Worm (Caenorhabditis elegans): Measurements from ENCODE around the gene str-113.

The str-113 gene

ce11 chrV:3702998-3703397 lies 36.2 kb upstream of the str-113 start:
- TF ChIP-seq unc-62 (GFP tag; optimal IDR thresholded peaks at IDR 0.05): no peak
- peak; percentile 2 for TF ChIP-seq pha-4 (tag; optimal IDR thresholded peaks at IDR 0.05)
- TF ChIP-seq tbx-8 (GFP tag; optimal IDR thresholded peaks at IDR 0.05): no peak
- no peak for TF ChIP-seq ham-2 (GFP tag; optimal IDR thresholded peaks at IDR 0.05)
- no peak for TF ChIP-seq nhr-12 (tag; optimal IDR thresholded peaks at IDR 0.05)
- no peak for TF ChIP-seq snpc-4 (tag; optimal IDR thresholded peaks at IDR 0.05)
- TF ChIP-seq unc-120 (tag; optimal IDR thresholded peaks at IDR 0.05; ENCODE audit: poor library complexity, severe bottlenecking): no peak

DNA sequence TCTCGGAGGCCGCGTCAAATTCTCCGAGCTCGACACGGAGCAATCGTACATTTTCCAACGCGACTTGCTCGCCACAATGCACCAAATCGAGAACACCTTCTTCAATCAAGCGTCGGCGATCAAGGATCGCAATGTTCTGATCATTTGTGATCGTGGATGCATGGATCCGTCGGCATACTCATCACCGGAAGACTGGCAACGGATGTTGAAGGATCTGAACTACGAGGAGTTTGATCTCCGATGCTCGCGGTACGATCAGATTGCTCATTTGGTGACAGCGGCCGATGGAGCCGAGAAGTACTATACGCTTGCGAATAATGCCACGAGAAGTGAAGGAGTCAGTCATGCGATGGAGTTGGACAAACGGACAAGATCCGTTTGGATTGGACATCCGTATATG lies 31.7 kb upstream of the str-113 start:
- TF ChIP-seq hlh-1 (tag; optimal IDR thresholded peaks at IDR 0.05) (no peak), ceh-83 (GFP tag; optimal IDR thresholded peaks at IDR 0.05) (no peak), nhr-76 (tag; optimal IDR thresholded peaks at IDR 0.05) (no peak), ham-2 (GFP tag; optimal IDR thresholded peaks at IDR 0.05) (no peak), ces-1 (GFP tag; optimal IDR thresholded peaks at IDR 0.05) (no peak), unc-62 (GFP tag; optimal IDR thresholded peaks at IDR 0.05) (no peak), mep-1 (tag; optimal IDR thresholded peaks at IDR 0.05) (no peak)

- TF ChIP-seq tbx-8 (GFP tag; optimal IDR thresholded peaks at IDR 0.05) (no peak), unc-120 (tag; optimal IDR thresholded peaks at IDR 0.05; ENCODE audit: poor library complexity, severe bottlenecking) (no peak), bed-3 (GFP tag; optimal IDR thresholded peaks at IDR 0.05) (no peak), elt-3 (tag; optimal IDR thresholded peaks at IDR 0.05) (no peak), lin-32 (GFP tag; optimal IDR thresholded peaks at IDR 0.05) (no peak), hlh-1 (tag; optimal IDR thresholded peaks at IDR 0.05) (no peak), ceh-39 (tag; optimal IDR thresholded peaks at IDR 0.05) (no peak), unc-39 (tag; optimal IDR thresholded peaks at IDR 0.05) (no peak), nhr-2 (tag; optimal IDR thresholded peaks at IDR 0.05) (no peak), nhr-28 (tag; optimal IDR thresholded peaks at IDR 0.05) (no peak), cnd-1 (tag; optimal IDR thresholded peaks at IDR 0.05) (no peak)
Observed at ce11 chrV:3697071-3697470, 30.3 kb upstream of the str-113 start.

DNA sequence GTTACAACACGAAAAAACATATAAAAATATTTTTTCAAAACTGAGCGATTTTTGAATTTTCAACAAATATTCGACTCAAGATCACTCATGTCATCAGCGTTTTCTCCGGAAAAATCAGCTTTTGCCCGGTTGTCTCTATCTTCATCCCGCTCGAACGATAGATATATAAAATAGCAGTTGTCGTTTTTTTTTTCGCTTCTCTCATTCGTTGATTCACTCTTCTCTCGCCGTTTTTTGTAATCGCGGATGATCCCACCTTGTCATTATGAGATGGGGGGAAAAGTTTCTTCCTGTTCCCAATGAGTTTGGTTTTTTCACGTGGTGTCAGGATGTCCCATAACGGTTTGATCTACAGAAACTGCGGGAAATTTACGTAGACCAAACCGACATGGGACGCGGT lies 28.5 kb upstream of the str-113 start:
- TF ChIP-seq mep-1 (tag; optimal IDR thresholded peaks at IDR 0.05): no peak
- no peak for TF ChIP-seq elt-3 (tag; optimal IDR thresholded peaks at IDR 0.05)
- TF ChIP-seq hlh-1 (tag; optimal IDR thresholded peaks at IDR 0.05): peak; percentile 52
- TF ChIP-seq tbx-8 (GFP tag; optimal IDR thresholded peaks at IDR 0.05): no peak

DNA sequence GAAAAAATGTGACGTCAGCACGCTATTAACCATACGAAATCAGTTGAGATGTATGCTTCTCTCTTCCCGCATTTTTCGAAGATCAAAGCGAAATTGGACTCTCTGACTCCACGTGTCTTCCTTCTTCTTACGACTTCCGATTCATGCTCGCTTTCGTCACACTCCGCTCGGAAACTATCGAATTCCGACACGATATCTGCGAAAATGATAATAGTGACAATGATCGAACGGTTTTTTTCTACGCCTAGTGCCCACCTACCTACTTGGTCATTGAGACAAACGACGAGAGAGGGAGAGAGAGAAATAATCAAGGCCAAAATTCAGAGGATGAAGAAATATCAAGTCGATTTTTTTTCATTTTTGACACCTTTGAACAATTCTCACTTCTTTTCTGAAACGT lies 26.9 kb upstream of the str-113 start:
- no peak for TF ChIP-seq unc-62 (GFP tag; optimal IDR thresholded peaks at IDR 0.05)
- TF ChIP-seq elt-1 (tag; optimal IDR thresholded peaks at IDR 0.05; ENCODE audit: borderline replicate concordance, insufficient read depth): no peak
- no peak for TF ChIP-seq unc-39 (tag; optimal IDR thresholded peaks at IDR 0.05)
- TF ChIP-seq lin-32 (GFP tag; optimal IDR thresholded peaks at IDR 0.05): no peak
- no peak for TF ChIP-seq blmp-1 (tag; optimal IDR thresholded peaks at IDR 0.05)
- TF ChIP-seq snpc-4 (tag; optimal IDR thresholded peaks at IDR 0.05): no peak
- no peak for TF ChIP-seq mep-1 (tag; optimal IDR thresholded peaks at IDR 0.05)
- TF ChIP-seq zip-8 (tag; optimal IDR thresholded peaks at IDR 0.05): no peak

DNA sequence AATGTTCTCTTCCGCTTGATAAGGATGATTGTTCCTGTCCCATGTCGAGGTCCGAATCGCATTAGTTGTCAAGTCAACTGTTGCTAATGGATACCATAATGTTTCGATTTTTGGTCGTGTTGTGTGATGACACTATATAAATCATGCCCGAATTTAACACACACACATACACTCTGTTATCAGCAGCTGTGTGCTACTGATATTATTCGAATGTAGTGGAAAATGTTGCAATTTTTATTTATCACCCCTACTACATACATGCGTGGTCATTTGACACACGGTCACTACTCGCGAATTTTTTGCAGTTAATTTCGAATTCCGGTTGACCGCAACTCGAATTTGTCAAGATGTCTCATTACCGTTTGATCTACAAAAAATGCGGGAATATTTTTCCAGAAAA lies 25.8 kb upstream of the str-113 start:
- no peak for TF ChIP-seq mls-2 (tag; optimal IDR thresholded peaks at IDR 0.05)
- TF ChIP-seq cnd-1 (tag; optimal IDR thresholded peaks at IDR 0.05): no peak

ce11 chrV:3688733-3689132 lies 21.9 kb upstream of the str-113 start:
- TF ChIP-seq nhr-2 (tag; optimal IDR thresholded peaks at IDR 0.05) (no peak), mep-1 (tag; optimal IDR thresholded peaks at IDR 0.05) (peak; percentile 15), cnd-1 (tag; optimal IDR thresholded peaks at IDR 0.05) (peak; percentile 70), hlh-1 (tag; optimal IDR thresholded peaks at IDR 0.05) (peak; percentile 56), lin-32 (GFP tag; optimal IDR thresholded peaks at IDR 0.05) (peak; percentile 74), ces-1 (GFP tag; optimal IDR thresholded peaks at IDR 0.05) (peak; percentile 14), ceh-83 (GFP tag; optimal IDR thresholded peaks at IDR 0.05) (no peak), sptf-1 (tag; optimal IDR thresholded peaks at IDR 0.05) (no peak)

DNA sequence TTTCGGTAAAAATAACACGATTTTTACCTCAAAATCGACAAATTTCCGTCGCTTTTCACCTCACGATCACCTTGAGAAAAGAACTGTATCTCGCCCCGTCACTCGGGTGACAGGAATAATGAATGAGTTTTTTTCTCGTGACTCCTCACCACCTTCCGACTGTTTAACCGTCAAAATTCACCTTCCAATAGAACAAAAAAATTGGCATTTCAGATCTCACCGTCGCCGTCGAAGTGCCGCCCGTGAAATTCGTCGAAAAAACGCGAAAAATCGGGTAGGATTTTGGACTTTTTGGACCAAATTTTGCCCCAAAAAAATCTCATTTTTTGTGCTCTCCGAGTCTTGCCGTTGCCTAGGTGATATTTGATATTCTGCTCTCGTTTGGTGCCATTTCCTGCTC lies 20.1 kb upstream of the str-113 start, which contains the start of gene unc-132:
unc-132 (plus strand) TSS at position 208 of the 400 bp plus-strand sequence.
- TF ChIP-seq lin-32 (GFP tag; optimal IDR thresholded peaks at IDR 0.05): no peak
- no peak for TF ChIP-seq elt-3 (tag; optimal IDR thresholded peaks at IDR 0.05)
- no peak for TF ChIP-seq ceh-83 (GFP tag; optimal IDR thresholded peaks at IDR 0.05)
- no peak for TF ChIP-seq mab-5 (tag; optimal IDR thresholded peaks at IDR 0.05)
- no peak for TF ChIP-seq sem-2 (GFP tag; optimal IDR thresholded peaks at IDR 0.05)
- TF ChIP-seq hlh-1 (tag; optimal IDR thresholded peaks at IDR 0.05): no peak
- TF ChIP-seq unc-120 (tag; optimal IDR thresholded peaks at IDR 0.05; ENCODE audit: poor library complexity, severe bottlenecking): no peak
- no peak for TF ChIP-seq ceh-43 (GFP tag; optimal IDR thresholded peaks at IDR 0.05)
- TF ChIP-seq cnd-1 (tag; optimal IDR thresholded peaks at IDR 0.05): no peak
- no peak for TF ChIP-seq tbx-8 (GFP tag; optimal IDR thresholded peaks at IDR 0.05)
- no peak for TF ChIP-seq M03D4.4 (tag; optimal IDR thresholded peaks at IDR 0.05)
- TF ChIP-seq snpc-4 (tag; optimal IDR thresholded peaks at IDR 0.05): no peak
- no peak for TF ChIP-seq nhr-237 (tag; optimal IDR thresholded peaks at IDR 0.05)
